Worm (Caenorhabditis elegans) whole organism, L4/young adult: Measurements from ENCODE around the gene F15E6.4.

Experiments
- W03F9.2 ChIP-seq: fragments of 150-350 bp; optimal IDR thresholded peaks from 2 replicates; lab custom pipeline; 2014; ENCODE audit warnings: missing biosample characterization, missing genetic modification characterization
- dao-5 ChIP-seq: sonication (generic microtip); optimal IDR thresholded peaks from 2 replicates; lab custom pipeline; 2016; ENCODE audit warnings: missing genotype, missing genetic modification characterization, moderate library complexity, missing compliant biosample characterization
- him-1 ChIP-seq: sonication (generic microtip); optimal IDR thresholded peaks from 2 replicates; lab custom pipeline; 2016; ENCODE audit warnings: missing genotype, missing genetic modification reagents, missing genetic modification characterization, missing compliant biosample characterization

F15E6.4 gene

ce11 chrIV:4307227-4307946 lies 16.1 kb downstream of the F15E6.4 start, which contains the start of gene set-9:
set-9 (plus strand) TSS chrIV:4307896.
- no peak for TF ChIP-seq W03F9.2
- TF ChIP-seq him-1: no peak
- TF ChIP-seq dao-5: no peak

DNA sequence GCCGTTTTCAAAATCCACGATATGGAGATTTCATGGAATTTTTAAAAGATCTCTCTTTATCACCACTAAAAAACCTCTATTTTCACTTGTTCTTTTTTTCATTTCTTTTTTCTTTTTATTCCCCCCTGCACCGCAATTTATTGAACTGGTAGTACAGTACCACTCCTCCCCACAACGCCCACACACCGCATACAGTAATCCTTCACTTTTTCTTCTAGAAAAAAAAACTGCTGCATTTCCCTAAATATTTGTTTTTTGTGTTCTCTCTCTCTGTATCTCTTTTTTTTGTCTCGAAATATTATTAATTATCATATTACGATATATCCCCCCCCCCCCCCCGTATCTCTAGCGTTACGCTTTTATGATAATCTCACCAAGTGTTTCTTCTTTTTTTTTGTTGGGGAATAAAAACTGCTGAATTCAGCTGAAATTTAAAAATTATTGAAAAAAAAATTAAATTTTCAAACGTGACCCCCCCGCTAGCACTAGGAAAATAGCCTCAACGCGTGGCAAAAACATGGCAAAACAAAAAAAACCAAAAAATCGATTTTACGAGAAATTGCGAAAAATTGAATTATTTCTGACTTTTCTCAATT lies 25.6 kb downstream of the F15E6.4 start, which contains the start of gene Y24D9B.1:
TSS of gene Y24D9B.1 (plus strand) at position 546 of the 596 bp plus-strand sequence.
- TF ChIP-seq W03F9.2: no peak

DNA sequence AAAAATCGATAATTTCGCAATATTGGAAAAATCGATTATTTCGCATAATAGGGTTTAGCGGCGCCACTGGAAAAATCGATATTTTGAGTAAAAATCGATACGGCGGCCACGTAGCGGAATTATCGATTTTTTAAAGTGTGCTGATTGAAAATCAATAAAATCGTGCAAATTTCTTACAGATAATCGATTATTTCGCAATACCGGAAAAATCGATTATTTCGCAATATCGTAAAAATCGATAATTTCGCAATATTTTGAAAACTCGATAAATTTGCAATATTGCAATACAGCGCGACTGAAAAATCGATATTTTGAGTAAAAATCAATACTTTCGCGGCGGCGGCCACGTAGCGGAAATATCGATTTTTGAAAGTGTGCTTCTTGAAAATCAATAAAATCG lies 26.4 kb downstream of the F15E6.4 start:
- no peak for TF ChIP-seq W03F9.2
- TF ChIP-seq him-1: no peak
- TF ChIP-seq dao-5: no peak

DNA sequence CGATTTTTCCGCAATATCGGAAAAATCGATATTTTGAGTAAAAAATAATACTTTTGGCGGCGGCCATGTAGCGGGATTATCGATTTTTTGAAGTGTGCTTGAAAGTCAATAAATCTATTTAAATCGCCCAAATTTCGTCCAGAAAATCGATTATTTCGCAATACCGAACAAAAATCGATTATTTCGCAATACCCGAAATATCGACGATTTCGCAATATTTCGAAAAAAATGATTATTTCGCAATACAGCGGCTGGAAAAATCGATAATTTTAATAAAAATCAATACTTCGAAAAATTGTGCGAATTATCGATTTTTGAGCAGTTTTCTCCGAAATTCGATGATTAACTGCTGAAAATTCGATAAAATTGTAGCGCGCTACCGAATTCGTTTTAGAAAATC lies 26.8 kb downstream of the F15E6.4 start:
- TF ChIP-seq him-1: no peak
- TF ChIP-seq dao-5: no peak
- no peak for TF ChIP-seq W03F9.2

DNA sequence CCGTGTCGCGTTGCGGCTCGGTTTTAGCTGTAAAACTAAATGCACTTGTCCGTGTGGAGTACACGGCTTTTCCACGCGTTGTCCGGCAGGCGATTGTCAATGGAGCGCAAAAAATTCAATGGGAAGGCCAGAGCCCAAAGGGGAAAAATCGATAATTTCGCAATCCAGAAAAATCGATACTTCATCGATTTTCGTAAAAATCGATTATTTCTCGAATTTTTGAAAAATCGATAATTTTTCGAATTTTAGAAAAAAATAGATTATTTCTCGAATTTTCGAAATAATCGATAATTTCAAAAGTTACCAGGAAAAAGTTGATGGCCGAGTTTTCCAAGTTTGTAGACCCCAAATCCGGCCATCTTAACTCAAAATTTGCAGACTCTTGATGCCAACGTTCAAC lies 28.2 kb downstream of the F15E6.4 start:
- TF ChIP-seq W03F9.2 (no peak), dao-5 (no peak), him-1 (no peak)

- TF ChIP-seq dao-5: no peak
- TF ChIP-seq him-1: no peak
- no peak for TF ChIP-seq W03F9.2
These were observed 35.2 kb downstream of the F15E6.4 start, which contains the start of gene trpl-2 for ce11 chrIV:4326445-4326844. trpl-2 (plus strand) TSS chrIV:4326654.

- TF ChIP-seq W03F9.2: no peak
- TF ChIP-seq him-1: no peak
- TF ChIP-seq dao-5: no peak
These were observed 45.0 kb downstream of the F15E6.4 start, which contains the start of the genes W03B1.3 and oac-51 for ce11 chrIV:4336139-4336851. W03B1.3 (minus strand) TSS chrIV:4336239. oac-51 (plus strand) TSS chrIV:4336801.

- TF ChIP-seq him-1: no peak
- no peak for TF ChIP-seq W03F9.2
- TF ChIP-seq dao-5: no peak
These were observed 46.9 kb downstream of the F15E6.4 start for ce11 chrIV:4338217-4338616.
